Fruit fly (Drosophila melanogaster): ENCODE measurements around the gene Alp12.
A peak's percentile ranks its signal among the peaks of the same experiment; 100 is the strongest.

Gene Alp12

DNA sequence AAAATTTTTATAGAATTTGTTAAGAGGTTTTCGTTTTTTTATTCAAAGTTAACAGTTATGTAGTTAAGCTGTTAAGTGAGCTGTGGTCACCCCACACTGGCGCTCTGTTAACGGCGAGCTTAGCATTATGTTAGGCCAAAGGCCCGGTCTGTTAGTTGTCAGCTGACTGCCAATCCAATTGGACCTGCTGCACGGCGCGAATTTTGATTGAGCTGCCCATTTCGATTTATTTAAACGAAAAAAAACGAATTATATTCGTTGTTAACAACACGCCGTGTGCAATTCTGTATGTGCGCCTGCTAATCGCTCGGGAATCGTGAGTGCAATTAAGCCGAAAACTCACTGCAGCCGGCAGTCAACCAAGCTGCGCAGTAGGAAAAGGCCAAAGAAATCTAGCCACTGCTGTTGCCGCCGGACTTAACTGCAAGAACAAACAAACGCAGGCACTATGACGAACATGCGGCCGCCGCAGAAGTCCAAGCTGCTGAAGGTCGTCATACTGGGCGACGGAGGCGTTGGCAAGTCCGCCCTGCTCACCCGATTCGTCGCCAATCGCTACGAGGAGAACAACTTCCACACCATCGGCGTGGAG lies 8.7 kb downstream of the Alp12 start, which contains the start of gene Rab9 (continued):
- TF ChIP-seq Dll (GFP tag; IDR thresholded peaks at IDR 0.05; ENCODE audit: partially characterized antibody) (0 out of 4 replicates have a peak, but pooled peaks have one; percentile 22), insv (GFP tag; optimal IDR thresholded peaks at IDR 0.05) (peak; percentile 1 to 87), pzg (GFP tag; optimal IDR thresholded peaks at IDR 0.05) (peak; percentile 4)

DNA sequence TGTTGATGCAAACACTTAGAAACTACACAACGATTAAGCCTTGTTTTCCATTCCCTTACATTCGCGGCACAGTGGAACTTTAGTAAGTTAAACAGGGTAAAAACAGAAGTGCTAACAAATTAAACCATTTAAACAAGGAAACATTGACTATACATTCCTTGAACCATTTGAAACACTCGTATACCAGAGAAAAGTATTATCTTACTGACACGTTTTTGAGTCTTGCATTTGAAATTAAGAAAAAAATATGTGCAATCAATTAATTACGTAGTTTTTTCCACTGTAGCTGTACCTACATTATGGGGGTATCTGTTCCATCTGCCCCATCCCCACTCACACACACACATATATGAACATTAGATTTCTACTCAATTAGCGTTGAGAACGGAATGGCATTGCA lies 9.4 kb downstream of the Alp12 start:
- TF ChIP-seq CG6813 (GFP tag; optimal IDR thresholded peaks at IDR 0.05) (peak; percentile 33), CG1792 (GFP tag; optimal IDR thresholded peaks at IDR 0.05) (no peak), CG4820 (GFP tag; optimal IDR thresholded peaks at IDR 0.05) (no peak), CG2678 (tag; optimal IDR thresholded peaks at IDR 0.05) (peak; percentile 50), Sry-β (GFP tag; optimal IDR thresholded peaks at IDR 0.05) (no peak), nerfin-2 (GFP tag; IDR thresholded peaks at IDR 0.05; ENCODE audit: partially characterized antibody) (no peak), Fer1 (GFP tag; optimal IDR thresholded peaks at IDR 0.05) (peak; percentile 38), pho (GFP tag; optimal IDR thresholded peaks at IDR 0.05) (no peak), CG8281 (tag; optimal IDR thresholded peaks at IDR 0.05) (no peak), lab (GFP tag; optimal IDR thresholded peaks at IDR 0.05) (peak; percentile 46), CG12071 (GFP tag; optimal IDR thresholded peaks at IDR 0.05) (no peak), stwl (tag; optimal IDR thresholded peaks at IDR 0.05) (no peak), scrt (GFP tag; optimal IDR thresholded peaks at IDR 0.05) (no peak), CG2129 (GFP tag; IDR thresholded peaks at IDR 0.05; ENCODE audit: partially characterized antibody) (no peak), CG10431 (GFP tag; optimal IDR thresholded peaks at IDR 0.05) (no peak), NfI (GFP tag; optimal IDR thresholded peaks at IDR 0.05) (peak; percentile 7), CG1603 (tag; optimal IDR thresholded peaks at IDR 0.05) (no peak), CG7839 (tag; optimal IDR thresholded peaks at IDR 0.05) (peak; percentile 22), Ada2b (GFP tag; IDR thresholded peaks at IDR 0.05) (no peak), CG1024 (GFP tag; IDR thresholded peaks at IDR 0.05) (no peak), Dip2 (GFP tag; IDR thresholded peaks at IDR 0.05) (no peak), Sox100B (GFP tag; optimal IDR thresholded peaks at IDR 0.05) (peak; percentile 4), Taf1 (GFP tag; IDR thresholded peaks at IDR 0.05) (no peak), grau (tag; optimal IDR thresholded peaks at IDR 0.05) (peak; percentile 63), dati (GFP tag; IDR thresholded peaks at IDR 0.05) (no peak), Nf-YA (GFP tag; IDR thresholded peaks at IDR 0.05) (no peak), row (GFP tag; IDR thresholded peaks at IDR 0.05) (peak; percentile 75), Lpt (GFP tag; optimal IDR thresholded peaks at IDR 0.05) (no peak), tll (GFP tag; optimal IDR thresholded peaks at IDR 0.05) (no peak), CG12155 (GFP tag; optimal IDR thresholded peaks at IDR 0.05) (no peak), MTF-1 (GFP tag; optimal IDR thresholded peaks at IDR 0.05; ENCODE audit: borderline replicate concordance) (no peak), nmo (GFP tag; optimal IDR thresholded peaks at IDR 0.05) (peak; percentile 8), CG9215 (GFP tag; IDR thresholded peaks at IDR 0.05) (no peak), CG15269 (tag; optimal IDR thresholded peaks at IDR 0.05) (peak; percentile 12), Oli (tag; optimal IDR thresholded peaks at IDR 0.05) (no peak), Ptx1 (GFP tag; IDR thresholded peaks at IDR 0.05) (no peak), Deaf1 (tag; optimal IDR thresholded peaks at IDR 0.05) (no peak), Xbp1 (GFP tag; optimal IDR thresholded peaks at IDR 0.05) (no peak), sug (tag; optimal IDR thresholded peaks at IDR 0.05) (peak; percentile 11), CG30431 (GFP tag; optimal IDR thresholded peaks at IDR 0.05) (no peak), CG11696 (GFP tag; IDR thresholded peaks at IDR 0.05) (no peak), CG10321 (GFP tag; IDR thresholded peaks at IDR 0.05) (no peak), Fer3 (tag; optimal IDR thresholded peaks at IDR 0.05) (peak; percentile 8), cwo (GFP tag; optimal IDR thresholded peaks at IDR 0.05) (peak; percentile 17), Med (GFP tag) (peak; percentile 72)

Measured in whole organism, embryonic.